Fruit fly (Drosophila melanogaster) whole organism, prepupa: ENCODE data around the gene CG13994.

ENCODE experiments used
- CG11902 ChIP-seq: fragments of 200-800 bp; sonication (Bioruptor generic); optimal IDR thresholded peaks from 3 replicates; lab custom pipeline; 2016; ENCODE audit warnings: missing biosample characterization, missing genetic modification characterization
- CG16779 ChIP-seq: fragments of 200-800 bp; sonication (Bioruptor generic); optimal IDR thresholded peaks from 3 replicates; lab custom pipeline; 2017; ENCODE audit warnings: missing biosample characterization, mild to moderate bottlenecking, missing genetic modification characterization
- CG6792 ChIP-seq: fragments of 200-800 bp; sonication (Bioruptor generic); optimal IDR thresholded peaks from 3 replicates; lab custom pipeline; 2016; ENCODE audit warnings: missing biosample characterization, missing genetic modification characterization
- CG6854 ChIP-seq: fragments of 200-800 bp; sonication (Bioruptor generic); optimal IDR thresholded peaks from 2 replicates; lab custom pipeline; 2017; ENCODE audit warnings: missing biosample characterization, mild to moderate bottlenecking, missing genetic modification characterization
- Eip75B ChIP-seq: fragments of 200-800 bp; sonication (Bioruptor generic); optimal IDR thresholded peaks from 3 replicates; lab custom pipeline; 2016; ENCODE audit warnings: missing biosample characterization, missing genetic modification characterization
- Gug ChIP-seq: fragments of 200-800 bp; sonication (Bioruptor generic); IDR thresholded peaks from 2 replicates; pipeline ENCODE4 v1.3.6; 2022; ENCODE audit warnings: missing biosample characterization, missing genetic modification characterization
- Hr39 ChIP-seq: fragments of 200-800 bp; sonication (Bioruptor generic); optimal IDR thresholded peaks from 2 replicates; lab custom pipeline; 2016; ENCODE audit warnings: missing biosample characterization, missing genetic modification characterization
- Hr4 ChIP-seq: fragments of 200-800 bp; sonication (Bioruptor generic); optimal IDR thresholded peaks from 3 replicates; lab custom pipeline; 2016; ENCODE audit warnings: missing biosample characterization, missing genetic modification characterization
- Lpt ChIP-seq: fragments of 200-800 bp; sonication (Bioruptor generic); optimal IDR thresholded peaks from 3 replicates; lab custom pipeline; 2016; ENCODE audit warnings: missing biosample characterization, missing genetic modification characterization
- Met ChIP-seq: fragments of 200-800 bp; sonication (Bioruptor generic); optimal IDR thresholded peaks from 3 replicates; lab custom pipeline; 2016; ENCODE audit warnings: missing biosample characterization, missing genetic modification characterization
- Sox102F ChIP-seq: fragments of 200-800 bp; sonication (Bioruptor generic); optimal IDR thresholded peaks from 2 replicates; lab custom pipeline; 2016; ENCODE audit warnings: missing biosample characterization, mild to moderate bottlenecking, missing genetic modification characterization
- eg ChIP-seq: fragments of 200-800 bp; sonication (Bioruptor generic); IDR thresholded peaks from 3 replicates; pipeline ENCODE4 v1.3.6; 2022; ENCODE audit warnings: missing biosample characterization, missing genetic modification characterization
- fkh ChIP-seq: fragments of 200-800 bp; sonication (Bioruptor generic); optimal IDR thresholded peaks from 3 replicates; lab custom pipeline; 2017; ENCODE audit warnings: missing biosample characterization, mild to moderate bottlenecking, missing genetic modification characterization, moderate library complexity

DNA sequence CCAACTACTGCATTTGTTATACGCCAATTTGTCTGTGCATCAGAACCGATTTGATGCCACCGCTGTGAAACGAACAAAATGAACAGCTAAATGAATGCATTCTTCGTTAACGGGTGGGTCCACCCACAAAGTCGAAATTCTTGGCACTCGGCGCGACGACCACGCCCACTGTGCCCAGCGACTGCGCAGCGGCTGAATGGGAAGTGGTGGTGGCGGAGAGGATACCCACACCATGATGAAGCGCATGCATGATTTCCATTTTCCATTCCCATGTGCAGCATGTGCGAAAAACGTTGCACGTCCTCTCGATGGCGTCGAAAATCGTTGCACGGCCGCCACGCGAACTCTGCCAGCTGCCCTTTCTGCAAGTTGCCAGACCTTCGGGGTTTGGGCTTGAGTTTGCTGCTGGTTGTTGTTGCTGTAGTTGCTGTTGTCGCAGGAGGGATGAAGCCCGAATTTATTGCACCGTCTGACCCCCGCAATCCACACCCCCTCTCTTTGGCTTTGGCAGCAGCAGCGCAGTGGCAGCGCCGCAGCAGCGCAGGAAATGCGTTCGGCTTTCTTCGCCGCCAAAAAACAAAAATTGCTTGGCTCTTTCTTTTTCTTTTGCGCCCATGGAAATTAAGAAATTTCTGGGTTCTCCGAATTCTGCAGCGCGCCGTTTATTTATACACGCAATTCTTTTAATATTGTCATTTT is 18.5 kb downstream of the CG13994 start:
- TF ChIP-seq Hr4 (GFP tag; lab: Kevin White, UChicago) = no peak
- peak; percentile 100 for TF ChIP-seq Met
- no peak for TF ChIP-seq Gug (GFP tag; lab: Robert Waterston, UW)
- TF ChIP-seq CG6854 (GFP tag; lab: Kevin White, UChicago) = peak; percentile 72
- TF ChIP-seq fkh = no peak
- TF ChIP-seq CG11902 (GFP tag; lab: Kevin White, UChicago) = no peak
- no peak for TF ChIP-seq CG6792 (GFP tag; lab: Kevin White, UChicago)
- no peak for TF ChIP-seq Lpt
- TF ChIP-seq Hr39 (GFP tag; lab: Kevin White, UChicago) = peak; percentile 4
- TF ChIP-seq Sox102F (GFP tag; lab: Kevin White, UChicago) = no peak
- no peak for TF ChIP-seq Eip75B (GFP tag; lab: Kevin White, UChicago)
- no peak for TF ChIP-seq eg
- TF ChIP-seq CG16779 (tag; lab: Kevin White, UChicago) = no peak
